Worm (Caenorhabditis elegans) whole organism, young adult: ENCODE results near the gene T02G5.7.

Experiments used
- B0019.2 ChIP-seq: fragments of 200-800 bp; sonication (Bioruptor generic); conservative IDR thresholded peaks from 2 replicates; pipeline ENCODE4 v1.3.6; 2022; ENCODE audit warnings: missing genetic modification reagents, missing genetic modification characterization, missing compliant biosample characterization
- B0035.1 ChIP-seq: sonication (generic microtip); optimal IDR thresholded peaks from 2 replicates; lab custom pipeline; 2016; ENCODE audit warnings: missing genetic modification characterization, mild to moderate bottlenecking, missing compliant biosample characterization, missing genotype, missing genetic modification reagents
- B0261.1 ChIP-seq: sonication (generic microtip); optimal IDR thresholded peaks from 2 replicates; lab custom pipeline; 2016; ENCODE audit warnings: mild to moderate bottlenecking, missing genetic modification characterization, moderate library complexity, missing compliant biosample characterization
- C06A6.2 ChIP-seq: fragments of 200-800 bp; sonication (Bioruptor generic); conservative IDR thresholded peaks from 2 replicates; pipeline ENCODE4 v1.3.6; 2022; ENCODE audit warnings: missing genetic modification characterization, missing compliant biosample characterization
- C17E4.6 ChIP-seq: fragments of 200-800 bp; sonication (Bioruptor generic); IDR thresholded peaks from 2 replicates; pipeline ENCODE4 v1.3.6; 2022; ENCODE audit warnings: missing genetic modification reagents, missing genetic modification characterization, missing compliant biosample characterization
- F23B12.7 ChIP-seq: sonication (generic microtip); optimal IDR thresholded peaks from 2 replicates; lab custom pipeline; 2017; ENCODE audit warnings: missing genetic modification characterization, mild to moderate bottlenecking, missing compliant biosample characterization, antibody characterized with exemption, moderate library complexity; ENCODE audit not compliant: insufficient read depth
- F37B4.10 ChIP-seq: fragments of 200-800 bp; sonication (Bioruptor generic); IDR thresholded peaks from 2 replicates; pipeline ENCODE4 v1.3.6; 2022; ENCODE audit warnings: missing genetic modification characterization, missing compliant biosample characterization
- F49E8.2 ChIP-seq: sonication (generic microtip); optimal IDR thresholded peaks from 3 replicates; lab custom pipeline; 2017; ENCODE audit warnings: missing genetic modification characterization, mild to moderate bottlenecking, missing compliant biosample characterization, antibody characterized with exemption, moderate library complexity; ENCODE audit not compliant: insufficient read depth
- F52B5.7 ChIP-seq: sonication (generic microtip); optimal IDR thresholded peaks from 2 replicates; lab custom pipeline; 2016; ENCODE audit warnings: mild to moderate bottlenecking, missing genetic modification characterization, missing compliant biosample characterization
- F57C9.4 ChIP-seq: sonication (generic microtip); optimal IDR thresholded peaks from 2 replicates; lab custom pipeline; 2017; ENCODE audit warnings: mild to moderate bottlenecking, missing genetic modification characterization, missing compliant biosample characterization
- Y53G8AR.9 ChIP-seq: fragments of 200-800 bp; sonication (Bioruptor generic); conservative IDR thresholded peaks from 2 replicates; pipeline ENCODE4 v1.3.6; 2022; ENCODE audit warnings: missing genetic modification reagents, missing genetic modification characterization, missing compliant biosample characterization
- Y56A3A.18 ChIP-seq: fragments of 200-800 bp; sonication (Bioruptor generic); IDR thresholded peaks from 2 replicates; pipeline ENCODE4 v1.3.6; 2022; ENCODE audit warnings: missing genetic modification reagents, missing genetic modification characterization, missing compliant biosample characterization
- Y95B8A.8 ChIP-seq: fragments of 200-800 bp; sonication (Bioruptor generic); IDR thresholded peaks from 2 replicates; pipeline ENCODE4 v1.3.6; 2022; ENCODE audit warnings: missing genetic modification reagents, missing genetic modification characterization, missing compliant biosample characterization
- attf-3 ChIP-seq: fragments of 200-800 bp; sonication (Bioruptor generic); conservative IDR thresholded peaks from 2 replicates; pipeline ENCODE4 v1.3.6; 2022; ENCODE audit warnings: missing genetic modification reagents, missing genetic modification characterization, missing compliant biosample characterization
- attf-6 ChIP-seq: fragments of 200-800 bp; sonication (Bioruptor generic); IDR thresholded peaks from 2 replicates; pipeline ENCODE4 v1.3.6; 2022; ENCODE audit warnings: missing genetic modification reagents, missing genetic modification characterization, missing compliant biosample characterization
- bed-1 ChIP-seq: fragments of 200-800 bp; sonication (Bioruptor generic); IDR thresholded peaks from 2 replicates; pipeline ENCODE4 v1.3.6; 2022; ENCODE audit warnings: missing genetic modification reagents, missing genetic modification characterization, missing compliant biosample characterization
- bed-2 ChIP-seq: fragments of 200-800 bp; sonication (Bioruptor generic); IDR thresholded peaks from 2 replicates; pipeline ENCODE4 v1.3.6; 2022; ENCODE audit warnings: missing genetic modification reagents, missing genetic modification characterization, missing compliant biosample characterization
- ceh-40 ChIP-seq: fragments of 200-800 bp; sonication (Bioruptor generic); IDR thresholded peaks from 2 replicates; pipeline ENCODE4 v1.3.6; 2022; ENCODE audit warnings: missing genetic modification characterization, missing compliant biosample characterization
- die-1 ChIP-seq: sonication (generic microtip); optimal IDR thresholded peaks from 2 replicates; lab custom pipeline; 2016; ENCODE audit warnings: missing genotype, mild to moderate bottlenecking, missing genetic modification characterization, missing compliant biosample characterization
- egrh-3 ChIP-seq: fragments of 200-800 bp; sonication (Bioruptor generic); IDR thresholded peaks from 2 replicates; pipeline ENCODE4 v1.3.6; 2022; ENCODE audit warnings: missing genetic modification reagents, missing genetic modification characterization, missing compliant biosample characterization
- hlh-12 ChIP-seq: sonication (generic microtip); optimal IDR thresholded peaks from 2 replicates; lab custom pipeline; 2016; ENCODE audit warnings: missing genetic modification characterization, missing compliant biosample characterization
- hlh-26 ChIP-seq: fragments of 200-800 bp; sonication (Bioruptor generic); conservative IDR thresholded peaks from 2 replicates; pipeline ENCODE4 v1.3.6; 2022; ENCODE audit warnings: missing genetic modification reagents, missing genetic modification characterization, missing compliant biosample characterization
- hmg-1.2 ChIP-seq: fragments of 200-800 bp; sonication (Bioruptor generic); IDR thresholded peaks from 2 replicates; pipeline ENCODE4 v1.3.6; 2022; ENCODE audit warnings: missing genetic modification reagents, missing genetic modification characterization, missing compliant biosample characterization
- hmg-20 ChIP-seq: fragments of 200-800 bp; sonication (Bioruptor generic); IDR thresholded peaks from 2 replicates; pipeline ENCODE4 v1.3.6; 2022; ENCODE audit warnings: missing genetic modification reagents, missing genetic modification characterization, missing compliant biosample characterization
- lir-1 ChIP-seq: fragments of 200-800 bp; sonication (Bioruptor generic); conservative IDR thresholded peaks from 2 replicates; pipeline ENCODE4 v1.3.6; 2022; ENCODE audit warnings: missing genetic modification reagents, missing genetic modification characterization, missing compliant biosample characterization
- lsl-1 ChIP-seq: fragments of 200-800 bp; sonication (Bioruptor generic); optimal IDR thresholded peaks from 2 replicates; lab custom pipeline; 2018; ENCODE audit warnings: mild to moderate bottlenecking, missing genetic modification characterization, moderate library complexity, missing compliant biosample characterization
- madf-6 ChIP-seq: fragments of 200-800 bp; sonication (Bioruptor generic); IDR thresholded peaks from 2 replicates; pipeline ENCODE4 v1.3.6; 2022; ENCODE audit warnings: missing genetic modification reagents, missing genetic modification characterization, missing compliant biosample characterization
- mcd-1 ChIP-seq: fragments of 200-800 bp; sonication (Bioruptor generic); IDR thresholded peaks from 2 replicates; pipeline ENCODE4 v1.3.6; 2022; ENCODE audit warnings: missing genetic modification reagents, missing genetic modification characterization, missing compliant biosample characterization
- mel-28 ChIP-seq: sonication (generic microtip); optimal IDR thresholded peaks from 2 replicates; lab custom pipeline; 2016; ENCODE audit warnings: borderline replicate concordance, mild to moderate bottlenecking, missing genetic modification characterization, missing compliant biosample characterization
- nhr-120 ChIP-seq: fragments of 200-800 bp; sonication (Bioruptor generic); IDR thresholded peaks from 2 replicates; pipeline ENCODE4 v1.3.6; 2022; ENCODE audit warnings: missing genetic modification characterization, missing compliant biosample characterization
- nhr-179 ChIP-seq: sonication (generic microtip); optimal IDR thresholded peaks from 2 replicates; lab custom pipeline; 2016; ENCODE audit warnings: mild to moderate bottlenecking, missing genetic modification characterization, missing compliant biosample characterization
- nhr-90 ChIP-seq: sonication (generic microtip); optimal IDR thresholded peaks from 2 replicates; lab custom pipeline; 2016; ENCODE audit warnings: missing genotype, mild to moderate bottlenecking, missing genetic modification characterization, missing compliant biosample characterization
- rcor-1 ChIP-seq: fragments of 200-800 bp; sonication (Bioruptor generic); IDR thresholded peaks from 2 replicates; pipeline ENCODE4 v1.3.6; 2022; ENCODE audit warnings: missing genetic modification reagents, missing genetic modification characterization, missing compliant biosample characterization
- rec-8 ChIP-seq, 2 experiments: sonication (generic microtip); optimal IDR thresholded peaks; 2 replicates each; lab custom pipeline; 2016; ENCODE audit warnings: mild to moderate bottlenecking in 2 of 2, missing genetic modification characterization in 2 of 2, missing genetic modification reagents in 2 of 2, missing genotype in 2 of 2, missing biosample characterization in 1 of 2, missing compliant biosample characterization in 1 of 2, moderate library complexity in 1 of 2
- snpc-4 ChIP-seq, 5 experiments: fragments of 150-350 bp in 1 of 5; sonication (generic microtip) in 4 of 5; optimal IDR thresholded peaks; 2 replicates each; lab custom pipeline; 2014 to 2018; ENCODE audit warnings: missing genetic modification characterization in 5 of 5, missing biosample characterization in 3 of 5, antibody characterized with exemption in 2 of 5, mild to moderate bottlenecking in 2 of 5, missing compliant biosample characterization in 2 of 5, missing genotype in 2 of 5, moderate library complexity in 2 of 5, missing genetic modification reagents in 1 of 5
- somi-1 ChIP-seq: fragments of 200-800 bp; sonication (Bioruptor generic); optimal IDR thresholded peaks from 2 replicates; lab custom pipeline; 2018; ENCODE audit warnings: mild to moderate bottlenecking, missing genetic modification characterization, missing compliant biosample characterization
- sptf-2 ChIP-seq: fragments of 200-800 bp; sonication (Bioruptor generic); optimal IDR thresholded peaks from 2 replicates; lab custom pipeline; 2018; ENCODE audit warnings: mild to moderate bottlenecking, missing genetic modification characterization, missing compliant biosample characterization
- zfh-2 ChIP-seq: fragments of 200-800 bp; sonication (Bioruptor generic); conservative IDR thresholded peaks from 2 replicates; pipeline ENCODE4 v1.3.6; 2022; ENCODE audit warnings: missing genetic modification reagents, missing genetic modification characterization, missing compliant biosample characterization
- ztf-22 ChIP-seq: fragments of 200-800 bp; sonication (Bioruptor generic); optimal IDR thresholded peaks from 2 replicates; lab custom pipeline; 2018; ENCODE audit warnings: mild to moderate bottlenecking, missing genetic modification characterization, moderate library complexity, missing compliant biosample characterization
- ztf-25 ChIP-seq: fragments of 200-800 bp; sonication (Bioruptor generic); IDR thresholded peaks from 2 replicates; pipeline ENCODE4 v1.3.6; 2022; ENCODE audit warnings: missing genetic modification reagents, missing genetic modification characterization, missing compliant biosample characterization
- ztf-6 ChIP-seq: fragments of 200-800 bp; sonication (Bioruptor generic); IDR thresholded peaks from 2 replicates; pipeline ENCODE4 v1.3.6; 2022; ENCODE audit warnings: missing genetic modification reagents, missing genetic modification characterization, missing compliant biosample characterization

T02G5.7 gene

DNA sequence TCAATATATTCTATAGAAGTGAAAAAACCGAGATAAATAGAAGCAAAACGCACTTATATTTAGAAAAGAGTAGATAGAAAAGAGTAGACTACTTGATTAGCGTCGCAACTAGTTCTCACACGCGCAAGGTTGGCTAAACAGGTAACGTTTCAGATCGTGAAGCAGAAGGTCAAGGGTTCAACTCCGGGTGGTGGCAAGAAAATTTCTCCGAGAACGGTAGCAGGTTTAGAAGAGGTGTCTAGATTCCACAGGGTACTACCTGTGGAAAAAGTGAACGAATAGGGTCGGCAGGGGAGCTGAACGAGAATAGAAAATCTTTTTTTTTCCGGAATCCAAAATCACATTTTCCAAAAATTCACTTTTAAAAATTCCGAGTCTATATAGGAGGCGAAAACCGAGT lies 33.3 kb upstream of the T02G5.7 start (continued):
- TF ChIP-seq B0261.1 (tag; lab: Kevin White, UChicago) (peak; percentile 54), attf-6 (GFP tag; lab: Robert Waterston, UW) (peak; percentile 78), madf-6 (GFP tag; lab: Robert Waterston, UW) (peak; percentile 80), B0019.2 (GFP tag; lab: Robert Waterston, UW) (peak; percentile 63; the same call in 1 of the 2 replicates), C17E4.6 (GFP tag; lab: Robert Waterston, UW) (peak; percentile 75; the same call in 1 of the 2 replicates), mcd-1 (peak; percentile 69), Y95B8A.8 (GFP tag; lab: Robert Waterston, UW) (0 out of 2 replicates have a peak, but pooled peaks have one; percentile 45), ceh-40 (peak; percentile 77; the same call in 1 of the 2 replicates), rcor-1 (GFP tag; lab: Robert Waterston, UW) (peak; percentile 81), hmg-1.2 (peak; percentile 63), attf-3 (GFP tag; lab: Robert Waterston, UW) (peak; percentile 46; the same call in 1 of the 2 replicates), ztf-25 (GFP tag; lab: Robert Waterston, UW) (peak; percentile 85), Y53G8AR.9 (GFP tag; lab: Robert Waterston, UW) (peak; percentile 73; the same call in 1 of the 2 replicates), Y56A3A.18 (GFP tag; lab: Robert Waterston, UW) (peak; percentile 67; the same call in 1 of the 2 replicates)

DNA sequence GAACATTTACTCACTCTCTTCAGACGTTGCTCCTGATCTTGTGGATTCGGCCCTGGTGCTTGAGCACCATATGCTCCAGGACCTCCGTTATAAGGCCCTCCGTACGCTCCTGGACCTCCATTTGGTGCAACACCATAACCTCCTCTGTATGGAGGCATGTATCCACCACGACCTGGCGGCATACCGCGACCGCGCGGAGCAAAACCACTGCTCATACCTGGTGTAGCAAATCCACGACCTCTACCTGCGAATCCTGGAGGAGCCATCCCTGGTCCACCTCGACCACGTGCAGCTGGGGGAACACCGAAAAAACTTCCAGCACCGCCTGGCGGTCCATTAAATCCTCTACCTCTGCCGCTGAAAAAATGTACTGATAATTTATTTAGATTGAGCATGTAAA lies 25.9 kb upstream of the T02G5.7 start:
- no peak for TF ChIP-seq lir-1 (GFP tag; lab: Robert Waterston, UW)
- TF ChIP-seq nhr-120: no peak
- no peak for TF ChIP-seq F49E8.2 (tag; lab: Kevin White, UChicago)
- peak; percentile 13 for TF ChIP-seq die-1 (tag; lab: Kevin White, UChicago)
- TF ChIP-seq hlh-26: no peak
- TF ChIP-seq rec-8 (tag; optimal IDR thresholded peaks at IDR 0.05; lab: Kevin White, UChicago): no peak
- TF ChIP-seq mcd-1: 0 out of 2 replicates have a peak, but pooled peaks have one; percentile 33
- no peak for TF ChIP-seq attf-3 (GFP tag; lab: Robert Waterston, UW)
- TF ChIP-seq mel-28: no peak
- no peak for TF ChIP-seq snpc-4 (GFP tag; optimal IDR thresholded peaks at IDR 0.05; lab: Kevin White, UChicago)
- TF ChIP-seq snpc-4 (tag; optimal IDR thresholded peaks at IDR 0.05; lab: Kevin White, UChicago): no peak
- no peak for TF ChIP-seq somi-1 (GFP tag; lab: Kevin White, UChicago)
- 0 out of 2 replicates have a peak, but pooled peaks have one; percentile 19 for TF ChIP-seq madf-6 (GFP tag; lab: Robert Waterston, UW)
- TF ChIP-seq C06A6.2 (GFP tag; lab: Robert Waterston, UW): no peak
- peak; percentile 47; the same call in 1 of the 2 replicates for TF ChIP-seq egrh-3 (GFP tag; lab: Robert Waterston, UW)
- TF ChIP-seq zfh-2 (GFP tag; lab: Robert Waterston, UW): peak; percentile 77
- TF ChIP-seq F52B5.7 (tag; lab: Kevin White, UChicago): peak; percentile 27
- no peak for TF ChIP-seq C17E4.6 (GFP tag; lab: Robert Waterston, UW)
- TF ChIP-seq hlh-12: no peak
- TF ChIP-seq, all 124 proteins: peak for 6

DNA sequence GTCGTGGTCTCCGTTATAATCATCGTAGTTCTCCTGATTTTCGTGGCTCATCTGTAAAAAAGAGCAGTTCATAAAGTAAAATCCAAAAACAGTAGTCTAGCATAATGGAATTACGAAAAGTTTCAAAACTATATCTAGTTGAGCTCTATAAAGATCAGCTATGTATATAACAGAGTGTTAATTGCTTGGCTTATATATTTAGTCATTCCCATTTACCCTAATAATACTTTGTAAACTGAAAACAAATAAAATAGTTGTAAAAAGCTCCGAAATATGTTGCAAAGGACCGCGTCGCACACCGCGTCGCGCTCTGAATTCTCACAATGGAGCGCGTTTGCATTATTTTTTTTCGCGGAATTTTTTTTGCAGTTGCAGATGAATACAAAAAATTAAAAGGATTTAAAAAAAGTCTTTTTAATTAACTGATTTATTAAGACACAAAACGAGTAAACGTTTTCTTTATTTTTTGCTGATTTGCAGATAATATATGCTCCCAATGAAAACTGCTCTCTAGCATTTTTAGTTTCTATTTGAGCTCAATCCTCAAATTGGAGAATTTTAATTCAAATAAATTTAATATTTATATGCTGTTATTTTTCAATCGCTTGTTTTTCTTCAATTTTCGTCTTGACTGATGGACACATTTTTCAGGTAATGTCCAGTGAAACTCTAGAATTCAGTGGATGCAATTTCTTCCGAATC lies 25.2 kb upstream of the T02G5.7 start, which contains the start of the genes tcer-1 and ZK1127.5:
Gene tcer-1, minus strand, starts transcription at position 51 of the 702 bp plus-strand sequence.
Gene ZK1127.5, plus strand, starts transcription at position 652 of the 702 bp plus-strand sequence.
- TF ChIP-seq bed-2 (GFP tag; lab: Robert Waterston, UW) (no peak), sptf-2 (GFP tag; lab: Kevin White, UChicago) (no peak), die-1 (tag; lab: Kevin White, UChicago) (no peak), lsl-1 (peak; percentile 65), nhr-90 (no peak), ztf-22 (GFP tag; lab: Kevin White, UChicago) (no peak), nhr-179 (no peak), C17E4.6 (GFP tag; lab: Robert Waterston, UW) (no peak), rec-8 (tag; optimal IDR thresholded peaks at IDR 0.05; lab: Kevin White, UChicago) (no peak), hmg-20 (GFP tag; lab: Robert Waterston, UW) (no peak), hlh-12 (no peak), snpc-4 (GFP tag; optimal IDR thresholded peaks at IDR 0.05; lab: Kevin White, UChicago) (no peak), snpc-4 (tag; optimal IDR thresholded peaks at IDR 0.05; lab: Kevin White, UChicago) (peak in 3 of 4 experiments; percentile 8 to 16 (median 13)), B0035.1 (no peak), F37B4.10 (GFP tag; lab: Robert Waterston, UW) (no peak), lir-1 (GFP tag; lab: Robert Waterston, UW) (no peak), ztf-6 (GFP tag; lab: Robert Waterston, UW) (no peak), F23B12.7 (tag; lab: Kevin White, UChicago) (no peak), egrh-3 (GFP tag; lab: Robert Waterston, UW) (no peak), bed-1 (GFP tag; lab: Robert Waterston, UW) (no peak), B0261.1 (tag; lab: Kevin White, UChicago) (no peak), F57C9.4 (tag; lab: Kevin White, UChicago) (no peak)
